Worm (Caenorhabditis elegans): ENCODE measurements around the gene nep-23.

nep-23 gene

ce11 chrIV:16970390-16970789 is 50.2 kb downstream of the nep-23 start, which contains the start of gene rom-3:
TSS of gene rom-3 (minus strand) at chrIV:16970490.
- TF ChIP-seq ceh-82 (tag; optimal IDR thresholded peaks at IDR 0.05) (no peak), sma-3 (GFP tag; optimal IDR thresholded peaks at IDR 0.05) (no peak), unc-55 (GFP tag; optimal IDR thresholded peaks at IDR 0.05) (no peak), lin-13 (GFP tag; optimal IDR thresholded peaks at IDR 0.05) (no peak), R02D3.7 (tag; optimal IDR thresholded peaks at IDR 0.05) (no peak), nhr-6 (tag; optimal IDR thresholded peaks at IDR 0.05) (no peak), nhr-25 (tag; optimal IDR thresholded peaks at IDR 0.05) (no peak), fos-1 (tag; optimal IDR thresholded peaks at IDR 0.05) (no peak), crh-2 (tag; optimal IDR thresholded peaks at IDR 0.05) (no peak), ztf-11 (tag; optimal IDR thresholded peaks at IDR 0.05) (no peak), dmd-4 (tag; optimal IDR thresholded peaks at IDR 0.05) (no peak), egl-27 (tag; optimal IDR thresholded peaks at IDR 0.05) (no peak), lin-11 (tag; optimal IDR thresholded peaks at IDR 0.05) (no peak), F13H6.1 (tag; optimal IDR thresholded peaks at IDR 0.05) (no peak), elt-1 (tag; optimal IDR thresholded peaks at IDR 0.05) (no peak), skn-1 (tag; optimal IDR thresholded peaks at IDR 0.05) (no peak), mdl-1 (tag; optimal IDR thresholded peaks at IDR 0.05) (no peak), nhr-237 (tag; optimal IDR thresholded peaks at IDR 0.05) (no peak), nhr-129 (tag; optimal IDR thresholded peaks at IDR 0.05) (no peak), Y55F3AM.14 (GFP tag; optimal IDR thresholded peaks at IDR 0.05) (no peak)
